Fruit fly (Drosophila melanogaster): ENCODE measurements around the gene D2hgdh.

The D2hgdh gene

dm6 chrX:2134226-2134880 is 6.9 kb upstream of the D2hgdh start (continued):
- no peak for TF ChIP-seq HLHmδ (GFP tag; optimal IDR thresholded peaks at IDR 0.05)
- peak; percentile 6 for TF ChIP-seq CG4328 (GFP tag; optimal IDR thresholded peaks at IDR 0.05)
- no peak for TF ChIP-seq BEAF-32 (GFP tag; optimal IDR thresholded peaks at IDR 0.05)
- TF ChIP-seq chm (GFP tag; IDR thresholded peaks at IDR 0.05): peak; percentile 38; the same call in 1 of the 2 replicates
- peak; percentile 78 for TF ChIP-seq CG7839 (tag; optimal IDR thresholded peaks at IDR 0.05)
- TF ChIP-seq hth (optimal IDR thresholded peaks at IDR 0.05): no peak
- no peak for TF ChIP-seq CG1832 (GFP tag; optimal IDR thresholded peaks at IDR 0.05)
- TF ChIP-seq klu (GFP tag; IDR thresholded peaks at IDR 0.05): no peak
- TF ChIP-seq Mrtf (GFP tag; IDR thresholded peaks at IDR 0.05): 0 out of 3 replicates have a peak, but pooled peaks have one; percentile 48
- TF ChIP-seq ems (GFP tag; optimal IDR thresholded peaks at IDR 0.05): peak; percentile 54
- peak; percentile 45 for TF ChIP-seq CG15696 (tag; optimal IDR thresholded peaks at IDR 0.05)
- TF ChIP-seq ato (GFP tag; IDR thresholded peaks at IDR 0.05; ENCODE audit: partially characterized antibody): no peak
- TF ChIP-seq CG17568 (GFP tag; optimal IDR thresholded peaks at IDR 0.05): peak; percentile 28
- TF ChIP-seq CG4404 (GFP tag; IDR thresholded peaks at IDR 0.05): peak; percentile 33
- TF ChIP-seq CG2116 (GFP tag; optimal IDR thresholded peaks at IDR 0.05): peak; percentile 7
- TF ChIP-seq CG8388 (GFP tag; optimal IDR thresholded peaks at IDR 0.05): peak; percentile 66
- no peak for TF ChIP-seq CG6791 (GFP tag; IDR thresholded peaks at IDR 0.05; ENCODE audit: partially characterized antibody)
- TF ChIP-seq Dbx (GFP tag; IDR thresholded peaks at IDR 0.05): no peak
- TF ChIP-seq grn (GFP tag; optimal IDR thresholded peaks at IDR 0.05): no peak
- TF ChIP-seq odd (GFP tag; optimal IDR thresholded peaks at IDR 0.05): peak; percentile 37
- no peak for TF ChIP-seq NFAT (GFP tag; IDR thresholded peaks at IDR 0.05)
- TF ChIP-seq CG10209 (GFP tag; optimal IDR thresholded peaks at IDR 0.05): peak; percentile 58
- no peak for TF ChIP-seq usp (GFP tag; optimal IDR thresholded peaks at IDR 0.05)
- TF ChIP-seq jumu (GFP tag; optimal IDR thresholded peaks at IDR 0.05): peak; percentile 63
- TF ChIP-seq pan (optimal IDR thresholded peaks at IDR 0.05): no peak
- TF ChIP-seq pan (GFP tag; optimal IDR thresholded peaks at IDR 0.05 in 1 of 2, IDR thresholded peaks at IDR 0.05 in 1 of 2): peak in 1 of 2 experiments; percentile 72
- no peak for TF ChIP-seq Kr (GFP tag; optimal IDR thresholded peaks at IDR 0.05)
- no peak for TF ChIP-seq amos (GFP tag; IDR thresholded peaks at IDR 0.05; ENCODE audit: partially characterized antibody)
- TF ChIP-seq ken (GFP tag; IDR thresholded peaks at IDR 0.05): peak; percentile 48; the same call in 2 of the 3 replicates
- no peak for TF ChIP-seq gt (GFP tag; IDR thresholded peaks at IDR 0.05)
- peak; percentile 66 for TF ChIP-seq CG1529 (GFP tag; optimal IDR thresholded peaks at IDR 0.05)
- peak; percentile 58 for TF ChIP-seq CG6654 (GFP tag; optimal IDR thresholded peaks at IDR 0.05)
- TF ChIP-seq trem (tag; optimal IDR thresholded peaks at IDR 0.05): peak; percentile 59
- TF ChIP-seq ara (GFP tag; IDR thresholded peaks at IDR 0.05): peak; percentile 57
- TF ChIP-seq CG6175 (GFP tag; IDR thresholded peaks at IDR 0.05): 0 out of 3 replicates have a peak, but pooled peaks have one; percentile 17
- no peak; the same call in 1 of the 2 replicates for TF ChIP-seq ap (GFP tag; IDR thresholded peaks at IDR 0.05)
- TF ChIP-seq tna (GFP tag; IDR thresholded peaks at IDR 0.05; ENCODE audit: partially characterized antibody): no peak
- TF ChIP-seq dmrt11E (tag; optimal IDR thresholded peaks at IDR 0.05): peak; percentile 73
- peak; percentile 68 for TF ChIP-seq HHEX (GFP tag; optimal IDR thresholded peaks at IDR 0.05)
- TF ChIP-seq fd64A (GFP tag; optimal IDR thresholded peaks at IDR 0.05): peak; percentile 36
- TF ChIP-seq pum (GFP tag; optimal IDR thresholded peaks at IDR 0.05): peak; percentile 62
- TF ChIP-seq CG8765 (GFP tag; IDR thresholded peaks at IDR 0.05): 0 out of 2 replicates have a peak, but pooled peaks have one; percentile 60
- TF ChIP-seq CG16815 (GFP tag; optimal IDR thresholded peaks at IDR 0.05): peak; percentile 66
- peak; percentile 42 for TF ChIP-seq Dek (tag; optimal IDR thresholded peaks at IDR 0.05)
- peak; percentile 68 for TF ChIP-seq Xbp1 (GFP tag; optimal IDR thresholded peaks at IDR 0.05)
- TF ChIP-seq Blimp-1 (GFP tag; optimal IDR thresholded peaks at IDR 0.05): peak; percentile 75
- TF ChIP-seq zf30C (GFP tag; optimal IDR thresholded peaks at IDR 0.05): no peak
- no peak for TF ChIP-seq CG3726 (GFP tag; IDR thresholded peaks at IDR 0.05)
- no peak for TF ChIP-seq CG9876 (GFP tag; optimal IDR thresholded peaks at IDR 0.05)
- TF ChIP-seq CG6854 (GFP tag; optimal IDR thresholded peaks at IDR 0.05): peak; percentile 28
